Worm (Caenorhabditis elegans): Measurements from ENCODE around the gene nlp-52.

Gene nlp-52

ce11 chrIII:752326-752725 lies 9.2 kb upstream of the nlp-52 start, which contains the start of gene pat-12:
Gene pat-12, minus strand, starts transcription at chrIII:752426.
- TF ChIP-seq tbx-11 (GFP tag; IDR thresholded peaks at IDR 0.05) = no peak
- no peak for TF ChIP-seq ceh-36 (tag; optimal IDR thresholded peaks at IDR 0.05)
- no peak for TF ChIP-seq tra-4 (tag; optimal IDR thresholded peaks at IDR 0.05)
- no peak for TF ChIP-seq hnd-1 (tag; optimal IDR thresholded peaks at IDR 0.05)
- no peak for TF ChIP-seq ceh-13 (GFP tag; optimal IDR thresholded peaks at IDR 0.05)
- TF ChIP-seq hmbx-1 (tag; optimal IDR thresholded peaks at IDR 0.05) = no peak
- TF ChIP-seq ama-1 (optimal IDR thresholded peaks at IDR 0.05) = no peak
- no peak for TF ChIP-seq aly-1 (tag; optimal IDR thresholded peaks at IDR 0.05)
- TF ChIP-seq flt-1 (GFP tag; IDR thresholded peaks at IDR 0.05) = no peak
- TF ChIP-seq hmg-4 (GFP tag; optimal IDR thresholded peaks at IDR 0.05) = no peak
- TF ChIP-seq tbx-37 (GFP tag; conservative IDR thresholded peaks at IDR 0.05) = no peak

- no peak for TF ChIP-seq F13C5.2 (tag; optimal IDR thresholded peaks at IDR 0.05)
- TF ChIP-seq scrt-1 (GFP tag; IDR thresholded peaks at IDR 0.05) = no peak
- no peak for TF ChIP-seq sea-1 (GFP tag; conservative IDR thresholded peaks at IDR 0.05)
- TF ChIP-seq tra-4 (tag; optimal IDR thresholded peaks at IDR 0.05) = no peak
- TF ChIP-seq hmg-4 (GFP tag; optimal IDR thresholded peaks at IDR 0.05) = no peak
- no peak for TF ChIP-seq ceh-36 (tag; optimal IDR thresholded peaks at IDR 0.05)
- TF ChIP-seq B0310.2 (tag; optimal IDR thresholded peaks at IDR 0.05) = no peak
- TF ChIP-seq ceh-13 (GFP tag; optimal IDR thresholded peaks at IDR 0.05) = no peak
- no peak for TF ChIP-seq hmbx-1 (tag; optimal IDR thresholded peaks at IDR 0.05)
- no peak for TF ChIP-seq ets-7 (tag; optimal IDR thresholded peaks at IDR 0.05)
- no peak for TF ChIP-seq tbx-37 (GFP tag; conservative IDR thresholded peaks at IDR 0.05)
These were observed 7.2 kb upstream of the nlp-52 start for ce11 chrIII:754371-754770.

ce11 chrIII:757981-758380 lies 3.6 kb upstream of the nlp-52 start, which contains the start of gene T17H7.7:
Gene T17H7.7, minus strand, starts transcription at chrIII:758081.
- TF ChIP-seq ceh-13 (GFP tag; optimal IDR thresholded peaks at IDR 0.05) (no peak), tbx-37 (GFP tag; conservative IDR thresholded peaks at IDR 0.05) (no peak), flt-1 (GFP tag; IDR thresholded peaks at IDR 0.05) (no peak), scrt-1 (GFP tag; IDR thresholded peaks at IDR 0.05) (no peak), tra-4 (tag; optimal IDR thresholded peaks at IDR 0.05) (no peak), sea-1 (GFP tag; conservative IDR thresholded peaks at IDR 0.05) (no peak), pes-1 (GFP tag; IDR thresholded peaks at IDR 0.05) (no peak), ama-1 (optimal IDR thresholded peaks at IDR 0.05) (no peak), aly-1 (tag; optimal IDR thresholded peaks at IDR 0.05) (no peak), tbx-11 (GFP tag; IDR thresholded peaks at IDR 0.05) (no peak)

- no peak for TF ChIP-seq pes-1 (GFP tag; IDR thresholded peaks at IDR 0.05)
- no peak for TF ChIP-seq ceh-36 (tag; optimal IDR thresholded peaks at IDR 0.05)
- TF ChIP-seq ets-7 (tag; optimal IDR thresholded peaks at IDR 0.05) = no peak
These were observed 1.9 kb upstream of the nlp-52 start for ce11 chrIII:759675-760074.

ce11 chrIII:762508-762907 lies 932 bp downstream of the nlp-52 start:
- TF ChIP-seq B0310.2 (tag; optimal IDR thresholded peaks at IDR 0.05) = no peak

ce11 chrIII:764404-764803 lies 2.8 kb downstream of the nlp-52 start:
- no peak for TF ChIP-seq hnd-1 (tag; optimal IDR thresholded peaks at IDR 0.05)
- no peak for TF ChIP-seq ets-7 (tag; optimal IDR thresholded peaks at IDR 0.05)
- no peak for TF ChIP-seq pes-1 (GFP tag; IDR thresholded peaks at IDR 0.05)
- TF ChIP-seq ceh-13 (GFP tag; optimal IDR thresholded peaks at IDR 0.05) = no peak
- TF ChIP-seq tra-4 (tag; optimal IDR thresholded peaks at IDR 0.05) = no peak
- TF ChIP-seq aly-1 (tag; optimal IDR thresholded peaks at IDR 0.05) = no peak
- no peak for TF ChIP-seq hmbx-1 (tag; optimal IDR thresholded peaks at IDR 0.05)
- TF ChIP-seq flt-1 (GFP tag; IDR thresholded peaks at IDR 0.05) = no peak
- no peak for TF ChIP-seq sea-1 (GFP tag; conservative IDR thresholded peaks at IDR 0.05)
- TF ChIP-seq tbx-37 (GFP tag; conservative IDR thresholded peaks at IDR 0.05) = no peak
- no peak for TF ChIP-seq ama-1 (optimal IDR thresholded peaks at IDR 0.05)
- no peak for TF ChIP-seq ceh-36 (tag; optimal IDR thresholded peaks at IDR 0.05)
- TF ChIP-seq scrt-1 (GFP tag; IDR thresholded peaks at IDR 0.05) = no peak
- TF ChIP-seq B0310.2 (tag; optimal IDR thresholded peaks at IDR 0.05) = no peak
- no peak for TF ChIP-seq F13C5.2 (tag; optimal IDR thresholded peaks at IDR 0.05)
- TF ChIP-seq hmg-4 (GFP tag; optimal IDR thresholded peaks at IDR 0.05) = no peak
- no peak for TF ChIP-seq tbx-11 (GFP tag; IDR thresholded peaks at IDR 0.05)

ce11 chrIII:764884-765283 lies 3.3 kb downstream of the nlp-52 start, which contains the start of gene ptl-1:
Gene ptl-1, plus strand, starts transcription at chrIII:765184.
- TF ChIP-seq hmg-4 (GFP tag; optimal IDR thresholded peaks at IDR 0.05) = no peak
- no peak for TF ChIP-seq hnd-1 (tag; optimal IDR thresholded peaks at IDR 0.05)
- TF ChIP-seq scrt-1 (GFP tag; IDR thresholded peaks at IDR 0.05) = no peak
- TF ChIP-seq pes-1 (GFP tag; IDR thresholded peaks at IDR 0.05) = no peak
- TF ChIP-seq tra-4 (tag; optimal IDR thresholded peaks at IDR 0.05) = no peak
- no peak for TF ChIP-seq tbx-37 (GFP tag; conservative IDR thresholded peaks at IDR 0.05)
- no peak for TF ChIP-seq F13C5.2 (tag; optimal IDR thresholded peaks at IDR 0.05)
- no peak for TF ChIP-seq B0310.2 (tag; optimal IDR thresholded peaks at IDR 0.05)
- TF ChIP-seq hmbx-1 (tag; optimal IDR thresholded peaks at IDR 0.05) = no peak

ce11 chrIII:768528-768927 lies 7.0 kb downstream of the nlp-52 start:
- TF ChIP-seq tra-4 (tag; optimal IDR thresholded peaks at IDR 0.05) (no peak), hmg-4 (GFP tag; optimal IDR thresholded peaks at IDR 0.05) (no peak), aly-1 (tag; optimal IDR thresholded peaks at IDR 0.05) (no peak), flt-1 (GFP tag; IDR thresholded peaks at IDR 0.05) (no peak), scrt-1 (GFP tag; IDR thresholded peaks at IDR 0.05) (no peak), pes-1 (GFP tag; IDR thresholded peaks at IDR 0.05) (no peak), B0310.2 (tag; optimal IDR thresholded peaks at IDR 0.05) (no peak), hnd-1 (tag; optimal IDR thresholded peaks at IDR 0.05) (no peak), tbx-11 (GFP tag; IDR thresholded peaks at IDR 0.05) (no peak), tbx-37 (GFP tag; conservative IDR thresholded peaks at IDR 0.05) (no peak), sea-1 (GFP tag; conservative IDR thresholded peaks at IDR 0.05) (no peak), ceh-36 (tag; optimal IDR thresholded peaks at IDR 0.05) (no peak), ceh-13 (GFP tag; optimal IDR thresholded peaks at IDR 0.05) (no peak)
